Worm (Caenorhabditis elegans): ENCODE data around the gene ran-5.

- TF ChIP-seq unc-62 (GFP tag; optimal IDR thresholded peaks at IDR 0.05) (no peak), elt-1 (tag; optimal IDR thresholded peaks at IDR 0.05; ENCODE audit: borderline replicate concordance, insufficient read depth) (no peak)
Observed at ce11 chrII:6055927-6056326, 8.0 kb downstream of the ran-5 start, which contains the start of gene R12C12.7.

Measured in whole organism, mixed stage, embryonic.